Worm (Caenorhabditis elegans) whole organism, L4 larva: ENCODE results near the gene tra-1.

Experiments used
- F49E8.2 ChIP-seq: sonication (generic microtip); optimal IDR thresholded peaks from 2 replicates; lab custom pipeline; 2016; ENCODE audit warnings: missing compliant biosample characterization, mild to moderate bottlenecking, missing genetic modification characterization, borderline replicate concordance
- ces-1 ChIP-seq: fragments of 150-350 bp; sonication (generic microtip); optimal IDR thresholded peaks from 4 replicates; lab custom pipeline; 2014; ENCODE audit warnings: missing biosample characterization, missing genetic modification reagents, missing genetic modification characterization
- lin-15B ChIP-seq: fragments of 150-350 bp; sonication (generic microtip); optimal IDR thresholded peaks from 3 replicates; lab custom pipeline; 2014; ENCODE audit warnings: missing biosample characterization, missing genetic modification characterization
- mep-1 ChIP-seq: fragments of 150-350 bp; sonication (generic microtip); optimal IDR thresholded peaks from 3 replicates; lab custom pipeline; 2014; ENCODE audit warnings: missing biosample characterization, missing genetic modification characterization
- nhr-237 ChIP-seq: sonication (generic microtip); optimal IDR thresholded peaks from 2 replicates; lab custom pipeline; 2017; ENCODE audit warnings: missing biosample characterization, missing genetic modification characterization
- nhr-48 ChIP-seq: sonication (generic microtip); optimal IDR thresholded peaks from 2 replicates; lab custom pipeline; 2016; ENCODE audit warnings: mild to moderate bottlenecking, missing genetic modification characterization, missing compliant biosample characterization
- nhr-6 ChIP-seq: fragments of 150-350 bp; optimal IDR thresholded peaks from 2 replicates; lab custom pipeline; 2014; ENCODE audit warnings: missing biosample characterization, missing genetic modification characterization
- pha-4 ChIP-seq, 2 experiments: fragments of 150-350 bp in 1 of 2; fragments of 200-800 bp in 1 of 2; sonication (Bioruptor generic) in 1 of 2; IDR thresholded peaks in 1 of 2; optimal IDR thresholded peaks in 1 of 2; 2 replicates each; pipeline versions ENCODE4 v1.3.6 to Lab custom; 2014 to 2022; ENCODE audit warnings: missing genetic modification characterization in 2 of 2, missing genetic modification reagents in 2 of 2, missing biosample characterization in 1 of 2, missing compliant biosample characterization in 1 of 2
- pqm-1 ChIP-seq: sonication (generic microtip); optimal IDR thresholded peaks from 2 replicates; lab custom pipeline; 2017; ENCODE audit warnings: missing biosample characterization, missing genetic modification characterization
- snpc-4 ChIP-seq: fragments of 150-350 bp; optimal IDR thresholded peaks from 2 replicates; lab custom pipeline; 2014; ENCODE audit warnings: missing biosample characterization, missing genetic modification characterization
- zfp-2 ChIP-seq: sonication (generic microtip); optimal IDR thresholded peaks from 2 replicates; lab custom pipeline; 2016; ENCODE audit warnings: mild to moderate bottlenecking, missing genetic modification characterization, missing compliant biosample characterization
- zip-2 ChIP-seq: fragments of 150-350 bp; optimal IDR thresholded peaks from 2 replicates; lab custom pipeline; 2014; ENCODE audit warnings: missing biosample characterization, missing genetic modification characterization

- no peak for TF ChIP-seq zfp-2
- TF ChIP-seq pqm-1 (tag; lab: Kevin White, UChicago), result no peak
- no peak for TF ChIP-seq F49E8.2 (tag; lab: Kevin White, UChicago)
- no peak for TF ChIP-seq pha-4 (GFP tag; IDR thresholded peaks at IDR 0.05; lab: Robert Waterston, UW)
- TF ChIP-seq pha-4 (tag; optimal IDR thresholded peaks at IDR 0.05; lab: Kevin White, UChicago), result no peak
- no peak for TF ChIP-seq snpc-4 (tag; lab: Kevin White, UChicago)
- no peak for TF ChIP-seq nhr-237
- no peak for TF ChIP-seq ces-1 (GFP tag; lab: Kevin White, UChicago)
- no peak for TF ChIP-seq lin-15B (tag; lab: Kevin White, UChicago)
- TF ChIP-seq zip-2 (tag; lab: Kevin White, UChicago), result no peak
- no peak for TF ChIP-seq nhr-6 (tag; lab: Kevin White, UChicago)
- no peak for TF ChIP-seq nhr-48 (tag; lab: Kevin White, UChicago)
- no peak for TF ChIP-seq mep-1
Observed at ce11 chrIII:11208371-11208770, 13.4 kb upstream of the tra-1 start.
